Worm (Caenorhabditis elegans) whole organism, L4/young adult: ENCODE data around the gene C01G5.7.

ENCODE experiments used
- W03F9.2 ChIP-seq: fragments of 150-350 bp; optimal IDR thresholded peaks from 2 replicates; lab custom pipeline; 2014; ENCODE audit warnings: missing biosample characterization, missing genetic modification characterization
- dao-5 ChIP-seq: sonication (generic microtip); optimal IDR thresholded peaks from 2 replicates; lab custom pipeline; 2016; ENCODE audit warnings: missing genotype, missing genetic modification characterization, moderate library complexity, missing compliant biosample characterization
- him-1 ChIP-seq: sonication (generic microtip); optimal IDR thresholded peaks from 2 replicates; lab custom pipeline; 2016; ENCODE audit warnings: missing genotype, missing genetic modification reagents, missing genetic modification characterization, missing compliant biosample characterization

DNA sequence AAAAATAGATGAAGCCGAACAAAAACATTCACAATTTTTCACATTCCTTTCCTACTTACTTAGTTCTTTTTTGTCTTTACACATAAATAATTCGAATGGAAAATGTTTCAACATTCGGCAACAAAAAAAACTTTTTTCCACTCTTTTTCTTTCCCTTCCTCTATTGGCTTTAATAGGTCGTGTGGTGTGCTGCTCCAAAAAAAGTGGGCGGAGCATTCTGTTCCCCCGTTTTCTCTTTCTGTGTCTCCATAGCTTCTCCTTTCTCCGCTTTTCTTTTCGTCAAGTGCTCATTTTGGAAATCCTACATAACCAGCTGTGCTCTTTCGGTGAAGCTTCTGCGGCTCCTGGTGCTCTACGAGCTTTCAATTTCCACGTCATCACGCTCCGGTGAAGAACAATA is 23.5 kb downstream of the C01G5.7 start, which contains the start of gene C01G5.25:
- TF ChIP-seq dao-5 (tag; lab: Kevin White, UChicago) (no peak), him-1 (tag; lab: Kevin White, UChicago) (no peak), W03F9.2 (no peak)
